ENCODE assay signal across 4 fruit fly cellular contexts in genomic region chr3L:22890024-22890423, dm6.
A peak's percentile ranks its signal among the peaks of the same experiment; 100 is the strongest.
TF ChIP-seq lines count a peak whose summit lies in the region.

No protein-coding gene starts in this region.

- no peak for TF ChIP-seq CTCF in whole organism, embryonic (GFP tag; optimal IDR thresholded peaks at IDR 0.05; lab: Kevin White, UChicago)

TF ChIP-seq in whole organism, adult, 20 proteins besides CTCF, POLR2A, EP300 and RAD21:
- TF ChIP-seq kay (GFP tag; lab: Kevin White, UChicago; ENCODE audit: borderline replicate concordance) (peak; percentile 92), CG7101 (tag; optimal IDR thresholded peaks at IDR 0.05; lab: Kevin White, UChicago) (no peak), cnc (optimal IDR thresholded peaks at IDR 0.05; lab: Kevin White, UChicago) (no peak), ovo (GFP tag; optimal IDR thresholded peaks at IDR 0.05; lab: Kevin White, UChicago) (no peak), Mnt (GFP tag; optimal IDR thresholded peaks at IDR 0.05; lab: Kevin White, UChicago) (no peak), CG33017 (tag; optimal IDR thresholded peaks at IDR 0.05; lab: Kevin White, UChicago) (no peak), cic (GFP tag; optimal IDR thresholded peaks at IDR 0.05; lab: Kevin White, UChicago) (peak; percentile 27), bab1 (GFP tag; optimal IDR thresholded peaks at IDR 0.05; lab: Kevin White, UChicago) (no peak), CG12768 (GFP tag; optimal IDR thresholded peaks at IDR 0.05; lab: Kevin White, UChicago) (peak; percentile 61)
TF ChIP-seq in whole organism, adult: peak in this region for 3.

TF ChIP-seq in whole organism, embryonic, 481 proteins besides CTCF, POLR2A, EP300 and RAD21 (continues in another document):
- no peak for TF ChIP-seq insv (GFP tag; optimal IDR thresholded peaks at IDR 0.05; lab: Kevin White, UChicago)
- peak; percentile 75 for TF ChIP-seq sd (tag; optimal IDR thresholded peaks at IDR 0.05; lab: Kevin White, UChicago)
- TF ChIP-seq jing (GFP tag; optimal IDR thresholded peaks at IDR 0.05; lab: Kevin White, UChicago), result no peak
- no peak for TF ChIP-seq CG4820 (GFP tag; optimal IDR thresholded peaks at IDR 0.05; lab: Kevin White, UChicago)
- peak; percentile 34 for TF ChIP-seq Med (GFP tag; lab: Kevin White, UChicago)
- TF ChIP-seq Hey (tag; optimal IDR thresholded peaks at IDR 0.05; lab: Kevin White, UChicago), result peak; percentile 99
- TF ChIP-seq CG12391 (tag; optimal IDR thresholded peaks at IDR 0.05; lab: Kevin White, UChicago), result no peak
- peak; percentile 43; the same call in 1 of the 2 replicates for TF ChIP-seq GATAe (GFP tag; conservative IDR thresholded peaks at IDR 0.05; lab: Robert Waterston, UW)
- no peak for TF ChIP-seq h (optimal IDR thresholded peaks at IDR 0.05; lab: Kevin White, UChicago)
- TF ChIP-seq odd (GFP tag; optimal IDR thresholded peaks at IDR 0.05; lab: Kevin White, UChicago), result no peak
- peak; percentile 97 for TF ChIP-seq exex (tag; optimal IDR thresholded peaks at IDR 0.05; lab: Kevin White, UChicago)
- TF ChIP-seq Hr78 (GFP tag; optimal IDR thresholded peaks at IDR 0.05; lab: Kevin White, UChicago), result peak in 1 of 2 experiments; percentile 79
- TF ChIP-seq CG11456 (GFP tag; IDR thresholded peaks at IDR 0.05; lab: Robert Waterston, UW), result 0 out of 3 replicates have a peak, but pooled peaks have one; percentile 7
- no peak for TF ChIP-seq CG16813 (GFP tag; IDR thresholded peaks at IDR 0.05; lab: Robert Waterston, UW; ENCODE audit: partially characterized antibody)
- no peak for TF ChIP-seq E2f1 (GFP tag; IDR thresholded peaks at IDR 0.05; lab: Robert Waterston, UW)
- TF ChIP-seq Vsx1 (GFP tag; optimal IDR thresholded peaks at IDR 0.05; lab: Kevin White, UChicago), result peak; percentile 33
- TF ChIP-seq jumu (GFP tag; optimal IDR thresholded peaks at IDR 0.05; lab: Kevin White, UChicago), result no peak
- TF ChIP-seq Ssrp (tag; optimal IDR thresholded peaks at IDR 0.05; lab: Kevin White, UChicago), result no peak
- peak; percentile 42 for TF ChIP-seq mirr (GFP tag; optimal IDR thresholded peaks at IDR 0.05; lab: Kevin White, UChicago)
- TF ChIP-seq cwo (GFP tag; optimal IDR thresholded peaks at IDR 0.05; lab: Kevin White, UChicago), result peak; percentile 16
- no peak for TF ChIP-seq CG7987 (GFP tag; optimal IDR thresholded peaks at IDR 0.05; lab: Kevin White, UChicago)
- no peak for TF ChIP-seq CG12155 (GFP tag; optimal IDR thresholded peaks at IDR 0.05; lab: Kevin White, UChicago)
- TF ChIP-seq CG32772 (GFP tag; IDR thresholded peaks at IDR 0.05; lab: Robert Waterston, UW), result no peak
- TF ChIP-seq gce (GFP tag; IDR thresholded peaks at IDR 0.05; lab: Robert Waterston, UW), result no peak
- TF ChIP-seq HmgZ (tag; optimal IDR thresholded peaks at IDR 0.05; lab: Kevin White, UChicago), result peak; percentile 39
- peak; percentile 58 for TF ChIP-seq CG34376 (GFP tag; optimal IDR thresholded peaks at IDR 0.05; lab: Kevin White, UChicago)
- peak; percentile 85 for TF ChIP-seq grn (GFP tag; optimal IDR thresholded peaks at IDR 0.05; lab: Kevin White, UChicago)
- TF ChIP-seq CG2120 (GFP tag; optimal IDR thresholded peaks at IDR 0.05; lab: Kevin White, UChicago), result no peak

TF ChIP-seq in whole organism, prepupa, 60 proteins besides CTCF, POLR2A, EP300 and RAD21:
- no peak for TF ChIP-seq CG7368 (GFP tag; optimal IDR thresholded peaks at IDR 0.05; lab: Kevin White, UChicago)
- TF ChIP-seq CG6792 (GFP tag; optimal IDR thresholded peaks at IDR 0.05; lab: Kevin White, UChicago), result no peak
- TF ChIP-seq Eip93F (GFP tag; optimal IDR thresholded peaks at IDR 0.05; lab: Kevin White, UChicago), result no peak
- no peak for TF ChIP-seq CG8632 (GFP tag; optimal IDR thresholded peaks at IDR 0.05; lab: Kevin White, UChicago)
- no peak for TF ChIP-seq CG8319 (GFP tag; optimal IDR thresholded peaks at IDR 0.05; lab: Kevin White, UChicago)
- TF ChIP-seq CG11902 (GFP tag; optimal IDR thresholded peaks at IDR 0.05; lab: Kevin White, UChicago), result no peak
- TF ChIP-seq vri (GFP tag; optimal IDR thresholded peaks at IDR 0.05; lab: Kevin White, UChicago), result peak; percentile 42
- TF ChIP-seq lz (GFP tag; optimal IDR thresholded peaks at IDR 0.05; lab: Kevin White, UChicago), result no peak
- TF ChIP-seq svp (GFP tag; lab: Kevin White, UChicago), result peak; percentile 64

TF ChIP-seq in whole organism, wandering third instar larva, 38 proteins besides CTCF, POLR2A, EP300 and RAD21:
- TF ChIP-seq Rel (GFP tag; optimal IDR thresholded peaks at IDR 0.05; lab: Kevin White, UChicago), result no peak
- TF ChIP-seq Rel (tag; optimal IDR thresholded peaks at IDR 0.05; lab: Kevin White, UChicago), result peak; percentile 50
- TF ChIP-seq fru (GFP tag; optimal IDR thresholded peaks at IDR 0.05; lab: Kevin White, UChicago), result no peak
- peak; percentile 92 for TF ChIP-seq h (GFP tag; optimal IDR thresholded peaks at IDR 0.05; lab: Kevin White, UChicago)
- no peak for TF ChIP-seq ey (GFP tag; optimal IDR thresholded peaks at IDR 0.05; lab: Kevin White, UChicago)
- TF ChIP-seq dsf (GFP tag; optimal IDR thresholded peaks at IDR 0.05; lab: Kevin White, UChicago; ENCODE audit: borderline replicate concordance), result no peak
- TF ChIP-seq Sp1 (GFP tag; optimal IDR thresholded peaks at IDR 0.05; lab: Kevin White, UChicago), result no peak
- no peak for TF ChIP-seq Vsx2 (GFP tag; optimal IDR thresholded peaks at IDR 0.05; lab: Kevin White, UChicago; ENCODE audit: partially characterized antibody)
- no peak for TF ChIP-seq woc (GFP tag; optimal IDR thresholded peaks at IDR 0.05; lab: Kevin White, UChicago)
